Fruit fly (Drosophila melanogaster) whole organism, embryonic: ENCODE data around the gene Or94a.

Experiments
- ATbp ChIP-seq: fragments of 200-800 bp; sonication (Bioruptor generic); optimal IDR thresholded peaks from 2 replicates; lab custom pipeline; 2017; ENCODE audit warnings: missing biosample characterization, mild to moderate bottlenecking, missing genetic modification characterization, missing genetic modification reagents
- Atf-2 ChIP-seq: fragments of 200-800 bp; sonication (Bioruptor generic); optimal IDR thresholded peaks from 2 replicates; lab custom pipeline; 2016; ENCODE audit warnings: missing biosample characterization, missing genetic modification characterization
- CG10431 ChIP-seq: fragments of 200-800 bp; sonication (Bioruptor generic); optimal IDR thresholded peaks from 3 replicates; lab custom pipeline; 2018; ENCODE audit warnings: missing biosample characterization, mild to moderate bottlenecking, missing genetic modification characterization
- CG10979 ChIP-seq: fragments of 200-800 bp; sonication (Bioruptor generic); optimal IDR thresholded peaks from 2 replicates; lab custom pipeline; 2018; ENCODE audit warnings: missing biosample characterization, mild to moderate bottlenecking, missing genetic modification characterization, moderate library complexity
- CG11456 ChIP-seq: fragments of 200-800 bp; sonication (Bioruptor generic); IDR thresholded peaks from 3 replicates; pipeline ENCODE4 v1.3.6; 2022; ENCODE audit warnings: missing biosample characterization, missing genetic modification characterization
- CG12104 ChIP-seq: fragments of 200-800 bp; sonication (Bioruptor generic); optimal IDR thresholded peaks from 3 replicates; lab custom pipeline; 2016; ENCODE audit warnings: missing biosample characterization, missing genetic modification characterization
- CG14014 ChIP-seq: fragments of 200-800 bp; sonication (Bioruptor generic); IDR thresholded peaks from 2 replicates; pipeline ENCODE4 v1.3.6; 2022; ENCODE audit warnings: missing biosample characterization, missing genetic modification characterization
- CG14050 ChIP-seq: fragments of 200-800 bp; sonication (Bioruptor generic); IDR thresholded peaks from 3 replicates; pipeline ENCODE4 v1.3.6; 2022; ENCODE audit warnings: missing biosample characterization, missing genetic modification characterization
- CG15011 ChIP-seq: fragments of 200-800 bp; sonication (Bioruptor generic); optimal IDR thresholded peaks from 3 replicates; lab custom pipeline; 2018; ENCODE audit warnings: missing biosample characterization, mild to moderate bottlenecking, missing genetic modification characterization
- CG15269 ChIP-seq: fragments of 200-800 bp; sonication (Bioruptor generic); optimal IDR thresholded peaks from 2 replicates; lab custom pipeline; 2018; ENCODE audit warnings: missing biosample characterization, mild to moderate bottlenecking, missing genetic modification characterization, moderate library complexity
- CG15696 ChIP-seq: fragments of 200-800 bp; sonication (Bioruptor generic); optimal IDR thresholded peaks from 2 replicates; lab custom pipeline; 2019; ENCODE audit warnings: missing biosample characterization, mild to moderate bottlenecking, missing genetic modification characterization, moderate library complexity
- CG1603 ChIP-seq: fragments of 200-800 bp; sonication (Bioruptor generic); optimal IDR thresholded peaks from 2 replicates; lab custom pipeline; 2019; ENCODE audit warnings: missing biosample characterization, mild to moderate bottlenecking, missing genetic modification characterization, moderate library complexity
- CG1647 ChIP-seq: fragments of 200-800 bp; sonication (Bioruptor generic); optimal IDR thresholded peaks from 3 replicates; lab custom pipeline; 2016; ENCODE audit warnings: missing biosample characterization, missing genetic modification characterization
- CG2712 ChIP-seq: fragments of 200-800 bp; optimal IDR thresholded peaks from 3 replicates; lab custom pipeline; 2019; ENCODE audit warnings: missing biosample characterization, mild to moderate bottlenecking, missing genetic modification characterization, moderate library complexity
- CG3995 ChIP-seq: fragments of 200-800 bp; sonication (Bioruptor generic); optimal IDR thresholded peaks from 3 replicates; lab custom pipeline; 2016; ENCODE audit warnings: missing biosample characterization, missing genetic modification characterization
- CG4404 ChIP-seq: fragments of 200-800 bp; sonication (Bioruptor generic); IDR thresholded peaks from 2 replicates; pipeline ENCODE4 v1.3.6; 2022; ENCODE audit warnings: missing biosample characterization, missing genetic modification characterization
- CG7839 ChIP-seq: fragments of 200-800 bp; sonication (Bioruptor generic); optimal IDR thresholded peaks from 3 replicates; lab custom pipeline; 2018; ENCODE audit warnings: missing biosample characterization, mild to moderate bottlenecking, missing genetic modification characterization, moderate library complexity
- CG8281 ChIP-seq: fragments of 200-800 bp; sonication (Bioruptor generic); optimal IDR thresholded peaks from 2 replicates; lab custom pipeline; 2018; ENCODE audit warnings: missing biosample characterization, mild to moderate bottlenecking, missing genetic modification characterization, moderate library complexity
- CG8924 ChIP-seq: fragments of 200-800 bp; optimal IDR thresholded peaks from 3 replicates; lab custom pipeline; 2019; ENCODE audit warnings: missing biosample characterization, mild to moderate bottlenecking, missing genetic modification characterization, moderate library complexity
- CG9727 ChIP-seq: fragments of 200-800 bp; sonication (Bioruptor generic); optimal IDR thresholded peaks from 3 replicates; lab custom pipeline; 2017; ENCODE audit warnings: missing biosample characterization, mild to moderate bottlenecking, missing genetic modification characterization
- CoRest ChIP-seq: fragments of 200-800 bp; sonication (Bioruptor generic); optimal IDR thresholded peaks from 3 replicates; lab custom pipeline; 2018; ENCODE audit warnings: missing biosample characterization, mild to moderate bottlenecking, missing genetic modification characterization, moderate library complexity
- D19A ChIP-seq: fragments of 200-800 bp; optimal IDR thresholded peaks from 3 replicates; lab custom pipeline; 2019; ENCODE audit warnings: missing biosample characterization, mild to moderate bottlenecking, missing genetic modification characterization, moderate library complexity
- D19B ChIP-seq: fragments of 200-800 bp; sonication (Bioruptor generic); optimal IDR thresholded peaks from 2 replicates; lab custom pipeline; 2017; ENCODE audit warnings: missing biosample characterization, mild to moderate bottlenecking, missing genetic modification characterization
- Dll ChIP-seq: fragments of 200-800 bp; sonication (Bioruptor generic); IDR thresholded peaks from 4 replicates; pipeline ENCODE4 v1.3.6; 2022; ENCODE audit warnings: missing biosample characterization, missing genetic modification characterization; ENCODE audit not compliant: partially characterized antibody
- Doc2 ChIP-seq: fragments of 200-800 bp; sonication (Bioruptor generic); IDR thresholded peaks from 2 replicates; pipeline ENCODE4 v1.3.6; 2022; ENCODE audit warnings: missing biosample characterization, missing genetic modification characterization
- Elba2 ChIP-seq: fragments of 200-800 bp; sonication (Bioruptor generic); optimal IDR thresholded peaks from 3 replicates; lab custom pipeline; 2016; ENCODE audit warnings: missing biosample characterization, missing genetic modification characterization
- HmgD ChIP-seq: fragments of 200-800 bp; sonication (Bioruptor generic); optimal IDR thresholded peaks from 3 replicates; lab custom pipeline; 2016; ENCODE audit warnings: missing biosample characterization, missing genetic modification characterization
- Med ChIP-seq: fragments of 200-800 bp; sonication (Bioruptor generic); peaks from one replicate; lab custom pipeline; 2016; ENCODE audit warnings: missing biosample characterization, missing genetic modification characterization, mild to moderate bottlenecking, inconsistent platforms, moderate library complexity
- NFAT ChIP-seq: fragments of 200-800 bp; sonication (Bioruptor generic); IDR thresholded peaks from 2 replicates; pipeline ENCODE4 v1.3.6; 2022; ENCODE audit warnings: missing biosample characterization, missing genetic modification characterization
- Nf-YB ChIP-seq: fragments of 200-800 bp; sonication (Bioruptor generic); optimal IDR thresholded peaks from 3 replicates; lab custom pipeline; 2019; ENCODE audit warnings: missing biosample characterization, mild to moderate bottlenecking, missing genetic modification characterization, moderate library complexity
- Oaz ChIP-seq: fragments of 200-800 bp; sonication (Bioruptor generic); IDR thresholded peaks from 2 replicates; pipeline ENCODE4 v1.3.6; 2022; ENCODE audit warnings: missing biosample characterization, missing genetic modification characterization
- Stat92E ChIP-seq, 3 experiments: fragments of >200 bp in 2 of 3; fragments of 200-800 bp in 1 of 3; sonication (Bioruptor generic) in 1 of 3; optimal IDR thresholded peaks; 2 replicates each; lab custom pipeline; 2017 to 2019; ENCODE audit warnings: missing biosample characterization in 3 of 3, missing genetic modification characterization in 3 of 3, mild to moderate bottlenecking in 1 of 3, moderate library complexity in 1 of 3
- Tbp ChIP-seq: fragments of >200 bp; optimal IDR thresholded peaks from 2 replicates; lab custom pipeline; 2018; ENCODE audit warnings: missing biosample characterization, missing genetic modification characterization
- Vsx1 ChIP-seq: fragments of 200-800 bp; sonication (Bioruptor generic); optimal IDR thresholded peaks from 2 replicates; lab custom pipeline; 2017; ENCODE audit warnings: missing biosample characterization, mild to moderate bottlenecking, missing genetic modification characterization, missing genetic modification reagents
- Xbp1 ChIP-seq: fragments of 200-800 bp; sonication (Bioruptor generic); optimal IDR thresholded peaks from 3 replicates; lab custom pipeline; 2016; ENCODE audit warnings: missing biosample characterization, mild to moderate bottlenecking, missing genetic modification characterization
- btn ChIP-seq: fragments of 200-800 bp; sonication (Bioruptor generic); optimal IDR thresholded peaks from 2 replicates; lab custom pipeline; 2016; ENCODE audit warnings: missing biosample characterization, missing genetic modification characterization
- dmrt11E ChIP-seq: fragments of 200-800 bp; sonication (Bioruptor generic); optimal IDR thresholded peaks from 3 replicates; lab custom pipeline; 2018; ENCODE audit warnings: missing biosample characterization, mild to moderate bottlenecking, missing genetic modification characterization, moderate library complexity
- gem ChIP-seq: fragments of 200-800 bp; sonication (Bioruptor generic); optimal IDR thresholded peaks from 2 replicates; lab custom pipeline; 2019; ENCODE audit warnings: missing biosample characterization, mild to moderate bottlenecking, missing genetic modification characterization, moderate library complexity
- grn ChIP-seq: fragments of 200-800 bp; sonication (Bioruptor generic); optimal IDR thresholded peaks from 3 replicates; lab custom pipeline; 2017; ENCODE audit warnings: missing biosample characterization, missing genetic modification characterization
- kni ChIP-seq: fragments of 200-800 bp; sonication (Bioruptor generic); optimal IDR thresholded peaks from 3 replicates; lab custom pipeline; 2017; ENCODE audit warnings: mild to moderate bottlenecking, missing biosample characterization, missing genetic modification reagents, missing genetic modification characterization
- lola ChIP-seq, 3 experiments: fragments of >200 bp in 2 of 3; fragments of 200-800 bp in 1 of 3; sonication (Bioruptor generic) in 1 of 3; optimal IDR thresholded peaks; 2 replicates each; lab custom pipeline; 2017 to 2019; ENCODE audit warnings: missing biosample characterization in 3 of 3, missing genetic modification characterization in 3 of 3, mild to moderate bottlenecking in 1 of 3, moderate library complexity in 1 of 3
- nmo ChIP-seq: fragments of 200-800 bp; sonication (Bioruptor generic); optimal IDR thresholded peaks from 2 replicates; lab custom pipeline; 2018; ENCODE audit warnings: missing biosample characterization, mild to moderate bottlenecking, missing genetic modification characterization, moderate library complexity
- prd ChIP-seq, 3 experiments: fragments of >200 bp in 2 of 3; fragments of 200-800 bp in 1 of 3; sonication (Bioruptor generic) in 1 of 3; optimal IDR thresholded peaks in 2 of 3; IDR thresholded peaks in 1 of 3; 2 replicates in 2 of 3; 3 replicates in 1 of 3; pipeline versions ENCODE4 v1.3.6 to Lab custom; 2017 to 2022; ENCODE audit warnings: missing biosample characterization in 1 of 3, missing genetic modification characterization in 1 of 3
- sens ChIP-seq: fragments of 200-800 bp; sonication (Bioruptor generic); peaks from one replicate; lab custom pipeline; 2016; ENCODE audit warnings: missing biosample characterization, missing genetic modification characterization
- seq ChIP-seq: fragments of 200-800 bp; sonication (Bioruptor generic); IDR thresholded peaks from 2 replicates; pipeline ENCODE4 v1.3.6; 2022; ENCODE audit warnings: missing biosample characterization, missing genetic modification characterization
- so ChIP-seq: fragments of 200-800 bp; sonication (Bioruptor generic); IDR thresholded peaks from 3 replicates; pipeline ENCODE4 v1.3.6; 2022; ENCODE audit warnings: missing biosample characterization, missing genetic modification characterization
- stc ChIP-seq: fragments of 200-800 bp; sonication (Bioruptor generic); IDR thresholded peaks from 2 replicates; pipeline ENCODE4 v1.3.6; 2022; ENCODE audit warnings: missing biosample characterization, missing genetic modification characterization

Or94a gene

DNA sequence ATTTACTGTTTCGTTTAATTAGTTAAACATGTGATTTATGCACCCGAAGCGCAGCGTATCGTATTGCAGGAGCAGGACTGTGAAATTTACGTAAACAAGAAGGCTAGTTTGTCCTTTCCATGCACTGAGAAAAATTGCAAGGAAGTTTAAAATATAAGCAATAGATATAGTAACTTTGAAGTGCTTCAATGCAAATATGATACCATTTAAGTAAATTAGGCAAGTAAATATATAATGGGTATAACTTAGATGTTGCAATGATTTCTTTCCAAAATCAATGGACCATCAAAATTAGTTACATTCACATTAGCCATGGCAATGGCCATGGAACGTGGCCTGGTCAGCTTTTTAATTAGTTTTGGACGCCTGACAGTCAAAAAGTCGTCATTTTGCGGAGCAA lies 43.8 kb downstream of the Or94a start:
- TF ChIP-seq Elba2 (GFP tag; lab: Kevin White, UChicago) (no peak), CG9727 (peak; percentile 18), ATbp (GFP tag; lab: Kevin White, UChicago) (no peak), CG10979 (tag; lab: Kevin White, UChicago) (peak; percentile 4), sens (peak; percentile 80), CG15696 (peak; percentile 66), Stat92E (GFP tag; optimal IDR thresholded peaks at IDR 0.05; lab: Kevin White, UChicago) (no peak), dmrt11E (tag; lab: Kevin White, UChicago) (peak; percentile 38), prd (optimal IDR thresholded peaks at IDR 0.05; lab: Kevin White, UChicago) (no peak), prd (GFP tag; IDR thresholded peaks at IDR 0.05; lab: Robert Waterston, UW) (0 out of 3 replicates have a peak, but pooled peaks have one; percentile 41), Med (GFP tag; lab: Kevin White, UChicago) (peak; percentile 53), HmgD (GFP tag; lab: Kevin White, UChicago) (no peak), CG7839 (tag; lab: Kevin White, UChicago) (peak; percentile 1), CG1603 (tag; lab: Kevin White, UChicago) (peak; percentile 1)

DNA sequence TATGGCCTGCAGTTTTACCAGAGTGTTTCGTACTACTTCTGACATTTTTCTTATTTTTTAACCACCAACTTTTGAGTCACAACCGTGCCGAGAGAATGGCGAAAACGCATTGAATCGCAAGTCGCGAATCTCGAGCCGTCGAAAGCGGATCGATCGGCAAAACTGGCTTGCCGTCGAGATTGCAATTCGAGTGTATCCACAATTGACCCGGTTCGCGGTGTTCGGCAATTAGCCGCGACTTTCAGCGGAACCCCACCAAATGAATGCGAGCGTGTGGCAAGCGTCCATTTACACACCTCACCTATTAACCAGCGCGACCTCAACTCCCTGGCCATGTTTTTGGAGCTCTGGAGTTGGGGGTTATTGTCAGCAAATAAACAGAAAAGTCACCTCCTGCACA lies 48.4 kb downstream of the Or94a start, which contains the start of gene CG13833:
Gene CG13833 (minus strand): TSS at position 101 of the 400 bp plus-strand sequence.
- TF ChIP-seq so: no peak
- peak; percentile 28 for TF ChIP-seq Med (GFP tag; lab: Kevin White, UChicago)
- no peak for TF ChIP-seq NFAT
- no peak for TF ChIP-seq CG8281
- no peak for TF ChIP-seq Xbp1
- no peak for TF ChIP-seq CG14050 (GFP tag; lab: Robert Waterston, UW)
- no peak for TF ChIP-seq CG4404 (GFP tag; lab: Robert Waterston, UW)
- peak; percentile 8 for TF ChIP-seq sens
- TF ChIP-seq, all 482 proteins: peak for 2

DNA sequence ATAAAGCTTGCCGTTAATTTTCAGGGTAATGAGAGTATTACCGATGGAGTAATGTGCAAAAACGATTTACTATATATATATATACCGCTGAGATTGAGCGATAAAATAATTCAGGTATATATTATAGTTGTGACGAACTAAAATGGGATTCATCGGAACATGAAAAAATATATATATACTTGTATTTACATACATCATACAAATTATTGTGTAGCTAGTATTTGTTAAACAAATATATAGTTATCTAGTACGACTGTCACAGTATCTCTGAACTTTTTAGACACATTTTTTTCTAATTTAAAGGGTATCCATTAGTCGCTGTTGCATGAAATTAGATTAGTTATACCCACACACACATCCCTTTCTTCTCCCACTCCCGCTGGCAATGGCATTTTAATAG lies 49.2 kb downstream of the Or94a start:
- no peak for TF ChIP-seq CG3995 (GFP tag; lab: Kevin White, UChicago)
- no peak for TF ChIP-seq seq (GFP tag; lab: Robert Waterston, UW)
- no peak for TF ChIP-seq CG14014
- TF ChIP-seq CG8924 (tag; lab: Kevin White, UChicago): no peak
- TF ChIP-seq lola (GFP tag; optimal IDR thresholded peaks at IDR 0.05; lab: Kevin White, UChicago): peak in 1 of 3 experiments; percentile 17
- peak; percentile 4 for TF ChIP-seq CoRest (tag; lab: Kevin White, UChicago)
- no peak for TF ChIP-seq grn
- peak; percentile 28 for TF ChIP-seq gem
- no peak for TF ChIP-seq Dll (GFP tag; lab: Robert Waterston, UW)
- TF ChIP-seq Doc2: no peak
- TF ChIP-seq Vsx1 (GFP tag; lab: Kevin White, UChicago): no peak
- TF ChIP-seq Atf-2 (GFP tag; lab: Kevin White, UChicago): no peak
- peak; percentile 9 for TF ChIP-seq CG2712
- no peak for TF ChIP-seq CG12104 (GFP tag; lab: Kevin White, UChicago)
- no peak for TF ChIP-seq CG10431 (GFP tag; lab: Kevin White, UChicago)
- no peak for TF ChIP-seq CG11456 (GFP tag; lab: Robert Waterston, UW)
- TF ChIP-seq CG9727: no peak
- no peak for TF ChIP-seq kni (GFP tag; lab: Kevin White, UChicago)
- TF ChIP-seq btn (GFP tag; lab: Kevin White, UChicago): no peak
- no peak for TF ChIP-seq CG15011 (GFP tag; lab: Kevin White, UChicago)
- no peak for TF ChIP-seq D19B (GFP tag; lab: Kevin White, UChicago)
- TF ChIP-seq nmo (GFP tag; lab: Kevin White, UChicago): peak; percentile 15
- TF ChIP-seq stc (GFP tag; lab: Robert Waterston, UW): no peak
- TF ChIP-seq D19A (tag; lab: Kevin White, UChicago): peak; percentile 86
- no peak for TF ChIP-seq prd (optimal IDR thresholded peaks at IDR 0.05; lab: Kevin White, UChicago)
- TF ChIP-seq prd (GFP tag; IDR thresholded peaks at IDR 0.05; lab: Robert Waterston, UW): no peak
- no peak for TF ChIP-seq Oaz (GFP tag; lab: Robert Waterston, UW)
- TF ChIP-seq Nf-YB (GFP tag; lab: Kevin White, UChicago): no peak
- no peak for TF ChIP-seq Tbp (GFP tag; lab: Kevin White, UChicago)
- TF ChIP-seq CG15269 (tag; lab: Kevin White, UChicago): no peak
- no peak for TF ChIP-seq CG1647 (GFP tag; lab: Kevin White, UChicago)
- peak; percentile 33 for TF ChIP-seq dmrt11E (tag; lab: Kevin White, UChicago)
